Fruit fly (Drosophila melanogaster): Measurements from ENCODE around the gene CG10013.

- TF ChIP-seq fru (GFP tag; optimal IDR thresholded peaks at IDR 0.05) = no peak
- no peak for TF ChIP-seq Hr78 (GFP tag; optimal IDR thresholded peaks at IDR 0.05)
- TF ChIP-seq dsf (GFP tag; optimal IDR thresholded peaks at IDR 0.05; ENCODE audit: borderline replicate concordance) = no peak
- no peak for TF ChIP-seq sage (GFP tag; optimal IDR thresholded peaks at IDR 0.05)
- TF ChIP-seq Dfd (GFP tag; optimal IDR thresholded peaks at IDR 0.05) = no peak
- TF ChIP-seq br (GFP tag; optimal IDR thresholded peaks at IDR 0.05) = no peak
- TF ChIP-seq Dif (GFP tag; optimal IDR thresholded peaks at IDR 0.05; ENCODE audit: partially characterized antibody) = no peak
- TF ChIP-seq rgr (GFP tag; optimal IDR thresholded peaks at IDR 0.05) = no peak
- no peak for TF ChIP-seq psq (GFP tag; optimal IDR thresholded peaks at IDR 0.05)
- TF ChIP-seq N (GFP tag; optimal IDR thresholded peaks at IDR 0.05) = no peak
- no peak for TF ChIP-seq OdsH (GFP tag; optimal IDR thresholded peaks at IDR 0.05)
- TF ChIP-seq pan (optimal IDR thresholded peaks at IDR 0.05) = no peak
- no peak for TF ChIP-seq dl (GFP tag; optimal IDR thresholded peaks at IDR 0.05; ENCODE audit: insufficient read depth in 1 of 2, partially characterized antibody in 2 of 2)
Observed at dm6 chr3R:12363544-12363943, 40.2 kb downstream of the CG10013 start.

Measured in whole organism, wandering third instar larva.